Worm (Caenorhabditis elegans): Measurements from ENCODE around the gene F26D10.13.

ce11 chrIV:17279592-17280440 lies 15.2 kb upstream of the F26D10.13 start:
- no peak for TF ChIP-seq egl-27 (tag; optimal IDR thresholded peaks at IDR 0.05)
- no peak for TF ChIP-seq pag-3 (tag; optimal IDR thresholded peaks at IDR 0.05; ENCODE audit: borderline replicate concordance, insufficient read depth)
- TF ChIP-seq elt-2 (tag; optimal IDR thresholded peaks at IDR 0.05): no peak
- no peak for TF ChIP-seq tbx-2 (tag; optimal IDR thresholded peaks at IDR 0.05)
- no peak for TF ChIP-seq lin-39 (tag; optimal IDR thresholded peaks at IDR 0.05)
- TF ChIP-seq unc-62 (GFP tag; optimal IDR thresholded peaks at IDR 0.05): no peak
- TF ChIP-seq fos-1 (tag; optimal IDR thresholded peaks at IDR 0.05): no peak
- TF ChIP-seq F16B12.6 (tag; optimal IDR thresholded peaks at IDR 0.05): no peak
